Worm (Caenorhabditis elegans): ENCODE results near the gene F49C12.9.

F49C12.9 gene

ce11 chrIV:9321039-9321851 is 5.2 kb upstream of the F49C12.9 start, which contains the start of the genes F49C12.12 and vha-17:
TSS of gene F49C12.12 (minus strand) at chrIV:9321089.
TSS of gene vha-17 (plus strand) at chrIV:9321801.
- TF ChIP-seq Y53F4B.3 (GFP tag; IDR thresholded peaks at IDR 0.05), result no peak
- no peak for TF ChIP-seq sea-2 (GFP tag; IDR thresholded peaks at IDR 0.05)
- TF ChIP-seq cebp-1 (GFP tag; IDR thresholded peaks at IDR 0.05), result peak; percentile 82
- peak; percentile 98 for TF ChIP-seq cebp-1 (tag; optimal IDR thresholded peaks at IDR 0.05)
- TF ChIP-seq ekl-4 (GFP tag; IDR thresholded peaks at IDR 0.05), result 0 out of 2 replicates have a peak, but pooled peaks have one; percentile 28
- TF ChIP-seq gei-17 (GFP tag; optimal IDR thresholded peaks at IDR 0.05), result no peak
- TF ChIP-seq C17E4.6 (GFP tag; IDR thresholded peaks at IDR 0.05), result no peak
- TF ChIP-seq nhr-80 (tag; optimal IDR thresholded peaks at IDR 0.05), result peak; percentile 82
- no peak for TF ChIP-seq nfya-1 (tag; optimal IDR thresholded peaks at IDR 0.05; ENCODE audit: borderline replicate concordance, insufficient read depth)
- TF ChIP-seq lin-40 (tag; optimal IDR thresholded peaks at IDR 0.05), result no peak
- TF ChIP-seq him-1 (tag; optimal IDR thresholded peaks at IDR 0.05), result peak; percentile 33
- TF ChIP-seq ets-4 (GFP tag; optimal IDR thresholded peaks at IDR 0.05), result no peak
- TF ChIP-seq mcd-1 (GFP tag; IDR thresholded peaks at IDR 0.05), result 0 out of 2 replicates have a peak, but pooled peaks have one; percentile 32
- peak; percentile 49; the same call in 1 of the 2 replicates for TF ChIP-seq dox-1 (GFP tag; IDR thresholded peaks at IDR 0.05)
- TF ChIP-seq F22D6.2 (tag; optimal IDR thresholded peaks at IDR 0.05), result no peak
- no peak for TF ChIP-seq sptf-2 (GFP tag; optimal IDR thresholded peaks at IDR 0.05)
- TF ChIP-seq lsl-1 (GFP tag; optimal IDR thresholded peaks at IDR 0.05), result peak; percentile 0
- TF ChIP-seq lag-1 (GFP tag; IDR thresholded peaks at IDR 0.05), result no peak
- TF ChIP-seq rcor-1 (GFP tag; IDR thresholded peaks at IDR 0.05), result no peak
- peak; percentile 13 for TF ChIP-seq ztf-18 (tag; optimal IDR thresholded peaks at IDR 0.05)
- peak; percentile 8 for TF ChIP-seq madf-10 (tag; optimal IDR thresholded peaks at IDR 0.05)
- TF ChIP-seq pbrm-1 (GFP tag; IDR thresholded peaks at IDR 0.05), result no peak
- peak; percentile 25 for TF ChIP-seq lin-54 (GFP tag; optimal IDR thresholded peaks at IDR 0.05)
- TF ChIP-seq attf-5 (GFP tag; optimal IDR thresholded peaks at IDR 0.05), result peak; percentile 82
- no peak for TF ChIP-seq Y67H2A.10 (GFP tag; conservative IDR thresholded peaks at IDR 0.05)
- TF ChIP-seq F57A8.1 (GFP tag; optimal IDR thresholded peaks at IDR 0.05), result no peak

- peak; percentile 64 for TF ChIP-seq snpc-1.1 (tag; optimal IDR thresholded peaks at IDR 0.05; ENCODE audit: insufficient read depth)
- TF ChIP-seq tbx-9 (tag; optimal IDR thresholded peaks at IDR 0.05; ENCODE audit: borderline replicate concordance), result no peak
- TF ChIP-seq lin-26 (GFP tag; IDR thresholded peaks at IDR 0.05), result peak; percentile 58; the same call in 1 of the 2 replicates
- TF ChIP-seq ama-1 (optimal IDR thresholded peaks at IDR 0.05), result no peak
- TF ChIP-seq ama-1 (GFP tag; optimal IDR thresholded peaks at IDR 0.05), result peak in 1 of 2 experiments; percentile 42
- TF ChIP-seq Y53G8AR.9 (GFP tag; conservative IDR thresholded peaks at IDR 0.05), result 0 out of 2 replicates have a peak, but pooled peaks have one; percentile 45
- peak; percentile 48 for TF ChIP-seq him-1 (tag; optimal IDR thresholded peaks at IDR 0.05)
- peak in 1 of 2 experiments; percentile 13 for TF ChIP-seq let-607 (tag; optimal IDR thresholded peaks at IDR 0.05)
- no peak for TF ChIP-seq F57A8.1 (GFP tag; optimal IDR thresholded peaks at IDR 0.05)
- TF ChIP-seq cebp-1 (GFP tag; IDR thresholded peaks at IDR 0.05), result no peak
- TF ChIP-seq cebp-1 (tag; optimal IDR thresholded peaks at IDR 0.05), result peak; percentile 14
- TF ChIP-seq C17E4.6 (GFP tag; IDR thresholded peaks at IDR 0.05), result no peak
- TF ChIP-seq hrde-1 (tag; optimal IDR thresholded peaks at IDR 0.05; ENCODE audit: borderline replicate concordance), result peak; percentile 81
- no peak for TF ChIP-seq somi-1 (GFP tag; optimal IDR thresholded peaks at IDR 0.05)
- no peak for TF ChIP-seq snpc-3.4 (tag; optimal IDR thresholded peaks at IDR 0.05)
- peak; percentile 57; the same call in 1 of the 2 replicates for TF ChIP-seq let-526 (GFP tag; IDR thresholded peaks at IDR 0.05)
- peak; percentile 70 for TF ChIP-seq F52B5.7 (tag; optimal IDR thresholded peaks at IDR 0.05)
- TF ChIP-seq sptf-2 (GFP tag; optimal IDR thresholded peaks at IDR 0.05), result no peak
- 0 out of 2 replicates have a peak, but pooled peaks have one; percentile 37 for TF ChIP-seq bed-1 (GFP tag; IDR thresholded peaks at IDR 0.05)
- TF ChIP-seq B0336.3 (GFP tag; IDR thresholded peaks at IDR 0.05), result peak; percentile 36; the same call in 1 of the 2 replicates
Measured at ce11 chrIV:9320023-9320422, 4.0 kb upstream of the F49C12.9 start.
